Fruit fly (Drosophila melanogaster): ENCODE measurements around the gene ort.
A peak's percentile ranks its signal among the peaks of the same experiment; 100 is the strongest.

ort gene

DNA sequence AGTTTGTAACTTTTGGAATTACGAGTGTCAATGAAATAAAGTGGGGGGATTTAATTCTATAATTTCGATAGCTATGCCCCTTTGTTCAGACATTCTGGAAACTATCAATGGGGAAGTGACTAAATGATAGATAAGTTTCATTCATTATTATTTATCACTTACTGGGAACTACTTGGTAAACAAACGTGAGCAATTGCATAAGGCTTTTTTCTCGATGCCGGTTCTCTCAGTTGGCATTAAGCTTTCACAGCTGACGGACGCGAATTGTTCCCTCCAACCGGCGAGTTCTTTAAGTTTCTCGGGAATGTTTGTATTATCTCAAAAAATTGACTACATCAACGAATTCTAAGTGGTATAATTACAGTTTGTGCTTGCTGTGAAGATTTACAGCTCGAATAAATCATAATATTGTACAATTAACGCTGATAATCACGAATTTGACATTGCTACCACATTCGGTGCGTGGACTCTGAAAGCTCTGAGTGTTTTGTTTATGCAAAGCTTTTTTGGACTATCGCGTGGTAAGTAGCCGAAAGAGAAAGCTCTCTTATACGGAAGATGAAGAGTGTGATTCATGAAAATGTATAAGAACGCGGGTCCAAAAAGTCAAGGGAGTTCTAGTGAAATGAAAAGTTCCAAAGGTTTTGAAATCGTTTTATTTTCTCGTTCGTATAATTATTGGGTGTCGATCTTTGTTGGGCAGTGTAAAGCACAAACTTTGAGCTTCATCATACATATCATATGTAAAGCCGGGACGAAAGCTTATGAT lies 11.9 kb downstream of the ort start, which contains the start of gene Naam (continued):
- peak; percentile 77 for TF ChIP-seq az2 (GFP tag; optimal IDR thresholded peaks at IDR 0.05)

DNA sequence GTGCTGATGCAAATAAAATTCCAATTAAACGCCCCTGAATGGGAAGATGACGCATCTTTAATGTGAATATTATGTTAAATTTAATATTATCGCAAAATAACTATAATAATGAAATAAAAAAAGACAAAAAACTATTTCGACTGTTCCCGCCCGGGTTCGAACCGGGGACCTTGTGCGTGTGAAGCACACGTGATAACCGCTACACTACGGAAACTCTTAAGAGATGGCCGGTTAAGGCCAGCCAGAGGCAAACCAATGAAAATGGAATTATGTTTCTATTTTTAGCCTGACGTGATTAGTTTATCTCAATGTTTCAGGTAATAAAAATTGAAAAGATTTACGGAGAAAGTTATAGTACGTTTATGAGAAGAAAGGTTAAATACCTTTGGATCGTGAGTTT lies 12.6 kb downstream of the ort start:
- TF ChIP-seq zfh2 (GFP tag; optimal IDR thresholded peaks at IDR 0.05) (no peak), Stat92E (GFP tag; optimal IDR thresholded peaks at IDR 0.05) (no peak), CHES-1-like (GFP tag; optimal IDR thresholded peaks at IDR 0.05) (no peak), Sin3A (optimal IDR thresholded peaks at IDR 0.05) (no peak), Adf1 (GFP tag; IDR thresholded peaks at IDR 0.05) (no peak), Med (GFP tag) (no peak), CG4820 (GFP tag; optimal IDR thresholded peaks at IDR 0.05) (no peak), sna (GFP tag; IDR thresholded peaks at IDR 0.05; ENCODE audit: partially characterized antibody) (peak; percentile 32; the same call in 1 of the 2 replicates), CG11456 (GFP tag; IDR thresholded peaks at IDR 0.05) (no peak), ato (GFP tag; IDR thresholded peaks at IDR 0.05; ENCODE audit: partially characterized antibody) (peak; percentile 50; the same call in 1 of the 2 replicates), CG6791 (GFP tag; IDR thresholded peaks at IDR 0.05; ENCODE audit: partially characterized antibody) (peak; percentile 37; the same call in 1 of the 3 replicates), ham (GFP tag; IDR thresholded peaks at IDR 0.05) (no peak), kah (GFP tag; optimal IDR thresholded peaks at IDR 0.05) (no peak), knrl (GFP tag; IDR thresholded peaks at IDR 0.05; ENCODE audit: partially characterized antibody) (peak; percentile 38; the same call in 1 of the 3 replicates), Dad (GFP tag; optimal IDR thresholded peaks at IDR 0.05) (no peak), yki (optimal IDR thresholded peaks at IDR 0.05) (no peak), nom (GFP tag; optimal IDR thresholded peaks at IDR 0.05) (no peak), z (GFP tag; IDR thresholded peaks at IDR 0.05) (no peak), az2 (GFP tag; optimal IDR thresholded peaks at IDR 0.05) (no peak), gce (GFP tag; IDR thresholded peaks at IDR 0.05) (no peak), al (GFP tag; IDR thresholded peaks at IDR 0.05) (no peak), CG33557 (GFP tag; optimal IDR thresholded peaks at IDR 0.05) (no peak), Bdp1 (GFP tag; optimal IDR thresholded peaks at IDR 0.05) (peak; percentile 97), trh (GFP tag; optimal IDR thresholded peaks at IDR 0.05) (no peak), B-H1 (GFP tag; IDR thresholded peaks at IDR 0.05) (no peak), CG6654 (GFP tag; optimal IDR thresholded peaks at IDR 0.05) (no peak), CG16813 (GFP tag; IDR thresholded peaks at IDR 0.05; ENCODE audit: partially characterized antibody) (peak; percentile 75), Scr (GFP tag; IDR thresholded peaks at IDR 0.05; ENCODE audit: partially characterized antibody) (peak; percentile 59), gcm (GFP tag; optimal IDR thresholded peaks at IDR 0.05) (no peak), CG2129 (GFP tag; IDR thresholded peaks at IDR 0.05; ENCODE audit: partially characterized antibody) (no peak), CG42726 (GFP tag; IDR thresholded peaks at IDR 0.05; ENCODE audit: partially characterized antibody) (peak; percentile 58; the same call in 1 of the 2 replicates), gcm2 (GFP tag; optimal IDR thresholded peaks at IDR 0.05) (no peak), CG1792 (GFP tag; optimal IDR thresholded peaks at IDR 0.05) (no peak), Hr39 (optimal IDR thresholded peaks at IDR 0.05) (no peak), bcd (GFP tag; optimal IDR thresholded peaks at IDR 0.05) (no peak), ash1 (GFP tag; optimal IDR thresholded peaks at IDR 0.05) (no peak), bbx (GFP tag; IDR thresholded peaks at IDR 0.05; ENCODE audit: partially characterized antibody) (0 out of 2 replicates have a peak, but pooled peaks have one; percentile 44), ac (GFP tag; optimal IDR thresholded peaks at IDR 0.05) (no peak), tna (GFP tag; IDR thresholded peaks at IDR 0.05; ENCODE audit: partially characterized antibody) (peak; percentile 58; the same call in 1 of the 2 replicates), pzg (GFP tag; optimal IDR thresholded peaks at IDR 0.05) (no peak), Myb (GFP tag; optimal IDR thresholded peaks at IDR 0.05) (no peak), CG2199 (GFP tag; IDR thresholded peaks at IDR 0.05) (no peak), CG7372 (GFP tag; IDR thresholded peaks at IDR 0.05) (no peak), CkIIα-i1 (GFP tag; IDR thresholded peaks at IDR 0.05) (no peak), CG14667 (GFP tag; IDR thresholded peaks at IDR 0.05) (no peak), Bteb2 (GFP tag; optimal IDR thresholded peaks at IDR 0.05) (no peak), crc (GFP tag; optimal IDR thresholded peaks at IDR 0.05) (no peak), Nf-YA (GFP tag; IDR thresholded peaks at IDR 0.05) (no peak)
